Fruit fly (Drosophila melanogaster): ENCODE results near the gene CG6813.

The CG6813 gene

DNA sequence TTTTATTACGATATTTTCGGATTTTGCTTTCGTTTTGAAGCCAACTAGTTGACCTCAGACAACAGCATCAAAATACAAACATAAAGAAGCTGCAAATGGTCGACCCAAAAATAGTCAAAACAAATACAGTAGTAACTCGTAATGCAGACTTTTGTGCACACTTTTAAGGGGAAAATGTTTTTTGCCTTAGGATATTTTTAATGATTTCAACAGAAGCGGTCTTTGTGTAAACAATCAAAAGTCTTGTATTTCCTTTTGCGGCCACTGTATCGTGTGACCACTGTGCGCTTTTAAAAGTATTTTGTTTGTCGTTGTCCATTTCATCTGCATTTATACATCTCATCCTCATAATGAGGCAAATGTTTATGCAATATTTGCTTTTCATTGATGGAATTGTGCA lies 23.0 kb upstream of the CG6813 start (continued):
- TF ChIP-seq lbe (GFP tag; optimal IDR thresholded peaks at IDR 0.05) (peak; percentile 69), zen2 (GFP tag; IDR thresholded peaks at IDR 0.05; ENCODE audit: partially characterized antibody) (no peak), p53 (GFP tag; optimal IDR thresholded peaks at IDR 0.05) (peak; percentile 89), sens (GFP tag) (peak; percentile 99), Mrtf (GFP tag; IDR thresholded peaks at IDR 0.05) (peak; percentile 97), CG8944 (GFP tag; optimal IDR thresholded peaks at IDR 0.05) (peak; percentile 97), CG17612 (GFP tag; IDR thresholded peaks at IDR 0.05) (peak; percentile 95), sc (optimal IDR thresholded peaks at IDR 0.05) (no peak), sc (GFP tag; optimal IDR thresholded peaks at IDR 0.05) (peak; percentile 66), toy (GFP tag; IDR thresholded peaks at IDR 0.05) (peak; percentile 94), CG8089 (GFP tag; optimal IDR thresholded peaks at IDR 0.05) (peak; percentile 92), hkb (optimal IDR thresholded peaks at IDR 0.05) (no peak), hkb (GFP tag; IDR thresholded peaks at IDR 0.05) (peak; percentile 97), eve (GFP tag; optimal IDR thresholded peaks at IDR 0.05) (peak in 1 of 2 experiments; percentile 98), GATAe (GFP tag; conservative IDR thresholded peaks at IDR 0.05) (peak; percentile 67; the same call in 1 of the 2 replicates), TFAM (GFP tag; optimal IDR thresholded peaks at IDR 0.05) (peak; percentile 8), MTF-1 (GFP tag; optimal IDR thresholded peaks at IDR 0.05; ENCODE audit: borderline replicate concordance) (peak; percentile 89), Bdp1 (GFP tag; optimal IDR thresholded peaks at IDR 0.05) (peak; percentile 82), CG18011 (GFP tag; optimal IDR thresholded peaks at IDR 0.05) (peak; percentile 85), Dip3 (GFP tag; optimal IDR thresholded peaks at IDR 0.05) (peak; percentile 97), gsb (GFP tag; IDR thresholded peaks at IDR 0.05) (peak; percentile 96), onecut (GFP tag; IDR thresholded peaks at IDR 0.05) (peak; percentile 92), stwl (tag; optimal IDR thresholded peaks at IDR 0.05) (no peak), CG11560 (tag; IDR thresholded peaks at IDR 0.05) (peak; percentile 90), ranshi (GFP tag; IDR thresholded peaks at IDR 0.05) (peak; percentile 97), tup (GFP tag; optimal IDR thresholded peaks at IDR 0.05) (peak; percentile 93), Hr78 (GFP tag; optimal IDR thresholded peaks at IDR 0.05) (peak in 1 of 2 experiments; percentile 46), CG6654 (GFP tag; optimal IDR thresholded peaks at IDR 0.05) (peak; percentile 69), CG9609 (GFP tag; optimal IDR thresholded peaks at IDR 0.05) (peak; percentile 96), CG31441 (GFP tag; IDR thresholded peaks at IDR 0.05) (peak; percentile 88), Atf3 (GFP tag; optimal IDR thresholded peaks at IDR 0.05) (peak; percentile 89), ase (GFP tag; IDR thresholded peaks at IDR 0.05) (peak; percentile 94), CG18619 (GFP tag; optimal IDR thresholded peaks at IDR 0.05) (peak; percentile 94), sima (GFP tag; optimal IDR thresholded peaks at IDR 0.05) (peak; percentile 84), CG2120 (GFP tag; optimal IDR thresholded peaks at IDR 0.05) (peak; percentile 99), CG13123 (GFP tag; optimal IDR thresholded peaks at IDR 0.05) (peak; percentile 91), CrebB (tag; optimal IDR thresholded peaks at IDR 0.05) (peak; percentile 93), CG1529 (GFP tag; optimal IDR thresholded peaks at IDR 0.05) (peak; percentile 79), CG12155 (GFP tag; optimal IDR thresholded peaks at IDR 0.05) (peak; percentile 96), btn (GFP tag; optimal IDR thresholded peaks at IDR 0.05) (peak; percentile 91), CG15269 (tag; optimal IDR thresholded peaks at IDR 0.05) (peak; percentile 98), Deaf1 (tag; optimal IDR thresholded peaks at IDR 0.05) (peak; percentile 51), fu2 (GFP tag; optimal IDR thresholded peaks at IDR 0.05) (peak; percentile 97), Sox100B (GFP tag; optimal IDR thresholded peaks at IDR 0.05) (peak; percentile 91), CG32772 (GFP tag; IDR thresholded peaks at IDR 0.05) (peak; percentile 95), trem (tag; optimal IDR thresholded peaks at IDR 0.05) (peak; percentile 20), CG8765 (GFP tag; IDR thresholded peaks at IDR 0.05) (peak; percentile 85), CG2116 (GFP tag; optimal IDR thresholded peaks at IDR 0.05) (peak; percentile 72), peb (GFP tag; IDR thresholded peaks at IDR 0.05) (peak; percentile 91), Sry-δ (GFP tag; optimal IDR thresholded peaks at IDR 0.05) (peak; percentile 71), Atf-2 (GFP tag; optimal IDR thresholded peaks at IDR 0.05) (peak; percentile 96), gfzf (GFP tag; optimal IDR thresholded peaks at IDR 0.05) (peak; percentile 0)

Measured in whole organism, embryonic.